Worm (Caenorhabditis elegans) whole organism, L1 larva: ENCODE results near the gene gldi-10.

Experiments
- C04F5.9 ChIP-seq: sonication (generic microtip); optimal IDR thresholded peaks from 2 replicates; lab custom pipeline; 2016; ENCODE audit warnings: missing genetic modification characterization, missing compliant biosample characterization
- F16B12.6 ChIP-seq: fragments of 150-350 bp; optimal IDR thresholded peaks from 2 replicates; lab custom pipeline; 2014; ENCODE audit warnings: missing biosample characterization, missing genetic modification characterization
- Y116A8C.19 ChIP-seq: sonication (generic microtip); optimal IDR thresholded peaks from 2 replicates; lab custom pipeline; 2016; ENCODE audit warnings: missing compliant biosample characterization, missing genetic modification characterization, borderline replicate concordance
- aha-1 ChIP-seq: fragments of 150-350 bp; optimal IDR thresholded peaks from 2 replicates; lab custom pipeline; 2014; ENCODE audit warnings: missing biosample characterization, missing genetic modification characterization
- alr-1 ChIP-seq: fragments of 200-800 bp; sonication (Bioruptor generic); optimal IDR thresholded peaks from 2 replicates; lab custom pipeline; 2018; ENCODE audit warnings: borderline replicate concordance, mild to moderate bottlenecking, missing genetic modification characterization, missing compliant biosample characterization
- blmp-1 ChIP-seq: fragments of 150-350 bp; optimal IDR thresholded peaks from 2 replicates; lab custom pipeline; 2014; ENCODE audit warnings: missing biosample characterization, missing genetic modification characterization
- ceh-63 ChIP-seq: fragments of 200-800 bp; sonication (Bioruptor generic); optimal IDR thresholded peaks from 2 replicates; lab custom pipeline; 2018; ENCODE audit warnings: mild to moderate bottlenecking, missing genetic modification characterization, missing compliant biosample characterization
- ceh-8 ChIP-seq: fragments of 200-800 bp; sonication (Bioruptor generic); optimal IDR thresholded peaks from 2 replicates; lab custom pipeline; 2018; ENCODE audit warnings: mild to moderate bottlenecking, missing genetic modification characterization, moderate library complexity, missing compliant biosample characterization
- ceh-88 ChIP-seq: fragments of 200-800 bp; sonication (Bioruptor generic); IDR thresholded peaks from 2 replicates; pipeline ENCODE4 v1.3.6; 2022; ENCODE audit warnings: missing genetic modification characterization, missing compliant biosample characterization
- ces-1 ChIP-seq: fragments of 150-350 bp; optimal IDR thresholded peaks from 2 replicates; lab custom pipeline; 2014; ENCODE audit warnings: missing biosample characterization, missing genetic modification reagents, missing genetic modification characterization
- dpl-1 ChIP-seq, 3 experiments: fragments of 150-350 bp in 2 of 3; sonication (generic microtip) in 1 of 3; optimal IDR thresholded peaks; 2 replicates each; lab custom pipeline; 2014 to 2017; ENCODE audit warnings: missing biosample characterization in 3 of 3, missing genetic modification characterization in 3 of 3, missing genetic modification reagents in 3 of 3
- dsc-1 ChIP-seq: sonication (generic microtip); optimal IDR thresholded peaks from 2 replicates; lab custom pipeline; 2016; ENCODE audit warnings: mild to moderate bottlenecking, missing genetic modification characterization, missing compliant biosample characterization
- efl-1 ChIP-seq, 4 experiments: fragments of 150-350 bp; optimal IDR thresholded peaks in 3 of 4; peaks in 1 of 4; 1 replicate in 1 of 4; 2 replicates in 3 of 4; lab custom pipeline; 2014; ENCODE audit warnings: missing biosample characterization in 2 of 4, missing genetic modification characterization in 2 of 4, missing genetic modification reagents in 2 of 4
- egl-13 ChIP-seq: sonication (generic microtip); optimal IDR thresholded peaks from 2 replicates; lab custom pipeline; 2016; ENCODE audit warnings: missing genotype, missing genetic modification reagents, missing genetic modification characterization, missing compliant biosample characterization
- egl-27 ChIP-seq, 2 experiments: fragments of 150-350 bp in 1 of 2; sonication (generic microtip); optimal IDR thresholded peaks; 3 replicates each; lab custom pipeline; 2017 to 2018; ENCODE audit warnings: missing biosample characterization in 2 of 2, missing genetic modification characterization in 2 of 2, missing genetic modification reagents in 2 of 2
- elt-2 ChIP-seq: sonication (generic microtip); optimal IDR thresholded peaks from 2 replicates; lab custom pipeline; 2016; ENCODE audit warnings: missing genetic modification characterization, mild to moderate bottlenecking, inconsistent platforms, missing compliant biosample characterization, missing genetic modification reagents
- ets-5 ChIP-seq: fragments of 200-800 bp; sonication (Bioruptor generic); IDR thresholded peaks from 2 replicates; pipeline ENCODE4 v1.3.6; 2022; ENCODE audit warnings: missing genetic modification characterization, missing compliant biosample characterization
- fkh-4 ChIP-seq: sonication (generic microtip); optimal IDR thresholded peaks from 2 replicates; lab custom pipeline; 2016; ENCODE audit warnings: missing compliant biosample characterization, missing genetic modification characterization, borderline replicate concordance
- fkh-8 ChIP-seq: sonication (generic microtip); optimal IDR thresholded peaks from 2 replicates; lab custom pipeline; 2016; ENCODE audit warnings: mild to moderate bottlenecking, missing genetic modification characterization, missing compliant biosample characterization
- hlh-17 ChIP-seq: fragments of 200-800 bp; sonication (Bioruptor generic); optimal IDR thresholded peaks from 2 replicates; lab custom pipeline; 2018; ENCODE audit warnings: missing genetic modification characterization, mild to moderate bottlenecking, missing compliant biosample characterization, moderate library complexity, borderline replicate concordance
- hlh-4 ChIP-seq: sonication (generic microtip); optimal IDR thresholded peaks from 2 replicates; lab custom pipeline; 2016; ENCODE audit warnings: mild to moderate bottlenecking, missing genetic modification characterization, missing compliant biosample characterization
- hpl-2 ChIP-seq: fragments of 150-350 bp; optimal IDR thresholded peaks from 2 replicates; lab custom pipeline; 2014; ENCODE audit warnings: missing biosample characterization, missing genetic modification reagents, missing genetic modification characterization
- irx-1 ChIP-seq: sonication (generic microtip); optimal IDR thresholded peaks from 2 replicates; lab custom pipeline; 2016; ENCODE audit warnings: missing genetic modification characterization, missing compliant biosample characterization
- isw-1 ChIP-seq: fragments of 200-800 bp; sonication (Bioruptor generic); IDR thresholded peaks from 2 replicates; pipeline ENCODE4 v1.3.6; 2022; ENCODE audit warnings: missing genetic modification characterization, missing compliant biosample characterization
- jun-1 ChIP-seq: fragments of 150-350 bp; optimal IDR thresholded peaks from 2 replicates; lab custom pipeline; 2014; ENCODE audit warnings: missing biosample characterization, missing genetic modification reagents, missing genetic modification characterization
- lin-13 ChIP-seq: fragments of 150-350 bp; optimal IDR thresholded peaks from 2 replicates; lab custom pipeline; 2014; ENCODE audit warnings: missing biosample characterization, missing genetic modification reagents, missing genetic modification characterization
- lin-15B ChIP-seq: fragments of 150-350 bp; sonication (generic microtip); optimal IDR thresholded peaks from 3 replicates; lab custom pipeline; 2014; ENCODE audit warnings: missing biosample characterization, missing genetic modification characterization
- lir-3 ChIP-seq: sonication (generic microtip); optimal IDR thresholded peaks from 2 replicates; lab custom pipeline; 2016; ENCODE audit warnings: mild to moderate bottlenecking, missing genetic modification characterization, moderate library complexity, missing compliant biosample characterization; ENCODE audit not compliant: poor library complexity
- lsy-2 ChIP-seq, 2 experiments: fragments of 150-350 bp; optimal IDR thresholded peaks; 2 replicates each; lab custom pipeline; 2014; ENCODE audit warnings: missing biosample characterization in 2 of 2, missing genetic modification characterization in 2 of 2
- mab-9 ChIP-seq: fragments of 200-800 bp; sonication (Bioruptor generic); IDR thresholded peaks from 2 replicates; pipeline ENCODE4 v1.3.6; 2022; ENCODE audit warnings: missing genetic modification reagents, missing genetic modification characterization, missing compliant biosample characterization
- mef-2 ChIP-seq: fragments of 150-350 bp; optimal IDR thresholded peaks from 2 replicates; lab custom pipeline; 2014; ENCODE audit warnings: missing biosample characterization, missing genetic modification characterization
- mep-1 ChIP-seq: fragments of 150-350 bp; optimal IDR thresholded peaks from 2 replicates; lab custom pipeline; 2014; ENCODE audit warnings: missing biosample characterization, missing genetic modification characterization
- nhr-11 ChIP-seq: fragments of 150-350 bp; optimal IDR thresholded peaks from 2 replicates; lab custom pipeline; 2014; ENCODE audit warnings: missing biosample characterization, missing genetic modification characterization
- nhr-19 ChIP-seq: fragments of 200-800 bp; sonication (Bioruptor generic); conservative IDR thresholded peaks from 2 replicates; pipeline ENCODE4 v1.3.6; 2022; ENCODE audit warnings: missing genetic modification characterization, missing compliant biosample characterization
- nhr-20 ChIP-seq: sonication (generic microtip); optimal IDR thresholded peaks from 2 replicates; lab custom pipeline; 2016; ENCODE audit warnings: mild to moderate bottlenecking, missing genetic modification characterization, missing compliant biosample characterization
- nhr-237 ChIP-seq: fragments of 150-350 bp; optimal IDR thresholded peaks from 2 replicates; lab custom pipeline; 2014; ENCODE audit warnings: missing biosample characterization, missing genetic modification characterization
- nhr-47 ChIP-seq: sonication (generic microtip); optimal IDR thresholded peaks from 2 replicates; lab custom pipeline; 2016; ENCODE audit warnings: mild to moderate bottlenecking, missing genetic modification characterization, moderate library complexity, missing compliant biosample characterization
- nhr-71 ChIP-seq: sonication (generic microtip); optimal IDR thresholded peaks from 2 replicates; lab custom pipeline; 2016; ENCODE audit warnings: mild to moderate bottlenecking, missing genetic modification characterization, moderate library complexity, missing compliant biosample characterization
- nhr-85 ChIP-seq: sonication (generic microtip); peaks from one replicate; lab custom pipeline; 2016; ENCODE audit warnings: missing genetic modification characterization, inconsistent platforms, missing compliant biosample characterization
- pag-3 ChIP-seq: sonication (generic microtip); optimal IDR thresholded peaks from 2 replicates; lab custom pipeline; 2017; ENCODE audit warnings: missing genetic modification characterization, mild to moderate bottlenecking, missing compliant biosample characterization, antibody characterized with exemption, borderline replicate concordance; ENCODE audit not compliant: insufficient read depth
- rnt-1 ChIP-seq: sonication (generic microtip); optimal IDR thresholded peaks from 2 replicates; lab custom pipeline; 2016; ENCODE audit warnings: mild to moderate bottlenecking, missing genetic modification characterization, moderate library complexity, missing compliant biosample characterization
- skn-1 ChIP-seq: fragments of 150-350 bp; optimal IDR thresholded peaks from 2 replicates; lab custom pipeline; 2014; ENCODE audit warnings: missing biosample characterization, missing genetic modification characterization
- snpc-4 ChIP-seq: fragments of 150-350 bp; optimal IDR thresholded peaks from 2 replicates; lab custom pipeline; 2014; ENCODE audit warnings: missing biosample characterization, missing genetic modification characterization
- snu-23 ChIP-seq: sonication (generic microtip); optimal IDR thresholded peaks from 2 replicates; lab custom pipeline; 2016; ENCODE audit warnings: missing genetic modification characterization, missing compliant biosample characterization
- sox-4 ChIP-seq: sonication (generic microtip); optimal IDR thresholded peaks from 2 replicates; lab custom pipeline; 2016; ENCODE audit warnings: missing genetic modification characterization, missing compliant biosample characterization
- sptf-1 ChIP-seq: fragments of 150-350 bp; optimal IDR thresholded peaks from 2 replicates; lab custom pipeline; 2014; ENCODE audit warnings: missing biosample characterization, missing genetic modification characterization
- sup-37 ChIP-seq: fragments of 200-800 bp; sonication (Bioruptor generic); optimal IDR thresholded peaks from 2 replicates; lab custom pipeline; 2018; ENCODE audit warnings: mild to moderate bottlenecking, missing genetic modification characterization, missing compliant biosample characterization
- tbx-2 ChIP-seq: sonication (generic microtip); optimal IDR thresholded peaks from 2 replicates; lab custom pipeline; 2016; ENCODE audit warnings: missing genetic modification characterization, missing compliant biosample characterization
- tlp-1 ChIP-seq: fragments of 150-350 bp; optimal IDR thresholded peaks from 2 replicates; lab custom pipeline; 2014; ENCODE audit warnings: missing biosample characterization, missing genetic modification characterization
- unc-130 ChIP-seq: fragments of 150-350 bp; optimal IDR thresholded peaks from 2 replicates; lab custom pipeline; 2017; ENCODE audit warnings: missing biosample characterization, missing genetic modification characterization, inconsistent platforms
- unc-30 ChIP-seq: sonication (generic microtip); optimal IDR thresholded peaks from 2 replicates; lab custom pipeline; 2017; ENCODE audit warnings: missing biosample characterization, missing genetic modification characterization
- unc-62 ChIP-seq: fragments of 150-350 bp; optimal IDR thresholded peaks from 2 replicates; lab custom pipeline; 2014; ENCODE audit warnings: missing biosample characterization, missing genetic modification reagents, missing genetic modification characterization
- vab-15 ChIP-seq: sonication (generic microtip); optimal IDR thresholded peaks from 2 replicates; lab custom pipeline; 2017; ENCODE audit warnings: missing genotype, mild to moderate bottlenecking, missing genetic modification characterization, missing compliant biosample characterization

The gldi-10 gene

ce11 chrIV:9063518-9063917 is 35.5 kb upstream of the gldi-10 start (continued):
- TF ChIP-seq dsc-1 = peak; percentile 72
- no peak for TF ChIP-seq lin-15B (tag; lab: Kevin White, UChicago)
- TF ChIP-seq nhr-20 = peak; percentile 80
- TF ChIP-seq blmp-1 (tag; lab: Kevin White, UChicago) = no peak
- no peak for TF ChIP-seq hpl-2 (GFP tag; lab: Kevin White, UChicago)
- TF ChIP-seq tlp-1 (tag; lab: Kevin White, UChicago) = no peak
- TF ChIP-seq efl-1 (optimal IDR thresholded peaks at IDR 0.05; lab: Kevin White, UChicago) = peak in 1 of 2 experiments; percentile 11
- no peak for TF ChIP-seq efl-1 (GFP tag; optimal IDR thresholded peaks at IDR 0.05 in 1 of 2; lab: Kevin White, UChicago)
- no peak for TF ChIP-seq nhr-11
- no peak for TF ChIP-seq tbx-2 (tag; lab: Kevin White, UChicago)
- TF ChIP-seq lir-3 (tag; lab: Kevin White, UChicago) = no peak
- no peak for TF ChIP-seq aha-1
- no peak for TF ChIP-seq egl-27 (tag; optimal IDR thresholded peaks at IDR 0.05; lab: Kevin White, UChicago)
- TF ChIP-seq nhr-19 (GFP tag; lab: Robert Waterston, UW) = 0 out of 2 replicates have a peak, but pooled peaks have one; percentile 22
- TF ChIP-seq alr-1 = no peak
- TF ChIP-seq ces-1 (GFP tag; lab: Kevin White, UChicago) = no peak
- TF ChIP-seq mab-9 (GFP tag; lab: Robert Waterston, UW) = no peak
- no peak for TF ChIP-seq ceh-88 (GFP tag; lab: Robert Waterston, UW)
- no peak for TF ChIP-seq elt-2 (tag; lab: Kevin White, UChicago)
- peak; percentile 89 for TF ChIP-seq fkh-8 (tag; lab: Kevin White, UChicago)
- TF ChIP-seq sptf-1 (tag; lab: Kevin White, UChicago) = no peak
- no peak for TF ChIP-seq mep-1
- TF ChIP-seq rnt-1 (tag; lab: Kevin White, UChicago) = no peak
- no peak for TF ChIP-seq C04F5.9
- TF ChIP-seq hlh-17 (GFP tag; lab: Kevin White, UChicago) = no peak
- TF ChIP-seq vab-15 (tag; lab: Kevin White, UChicago) = no peak
- no peak for TF ChIP-seq snpc-4
- peak; percentile 73 for TF ChIP-seq nhr-47 (tag; lab: Kevin White, UChicago)
- no peak for TF ChIP-seq isw-1 (GFP tag; lab: Robert Waterston, UW)
- TF ChIP-seq sup-37 (GFP tag; lab: Kevin White, UChicago) = no peak
- TF ChIP-seq lsy-2 (tag; optimal IDR thresholded peaks at IDR 0.05; lab: Kevin White, UChicago) = no peak
- TF ChIP-seq skn-1 (tag; lab: Kevin White, UChicago) = no peak
- no peak for TF ChIP-seq snu-23 (GFP tag; lab: Kevin White, UChicago)
- TF ChIP-seq nhr-85 = no peak
- no peak for TF ChIP-seq ceh-63 (GFP tag; lab: Kevin White, UChicago)
- TF ChIP-seq ceh-8 (GFP tag; lab: Kevin White, UChicago) = no peak
- peak; percentile 40 for TF ChIP-seq irx-1 (tag; lab: Kevin White, UChicago)
- peak; percentile 76 for TF ChIP-seq sox-4 (tag; lab: Kevin White, UChicago)
- peak; percentile 53 for TF ChIP-seq egl-13 (tag; lab: Kevin White, UChicago)
- no peak for TF ChIP-seq nhr-237
- TF ChIP-seq unc-130 = no peak
- TF ChIP-seq Y116A8C.19 = no peak
- no peak for TF ChIP-seq mef-2
- no peak for TF ChIP-seq hlh-4 (tag; lab: Kevin White, UChicago)
- no peak for TF ChIP-seq fkh-4 (tag; lab: Kevin White, UChicago)
- no peak for TF ChIP-seq unc-30
- peak; percentile 32 for TF ChIP-seq jun-1 (tag; lab: Kevin White, UChicago)
- TF ChIP-seq pag-3 = no peak
- no peak for TF ChIP-seq dpl-1 (GFP tag; optimal IDR thresholded peaks at IDR 0.05; lab: Kevin White, UChicago)
- no peak for TF ChIP-seq F16B12.6 (tag; lab: Kevin White, UChicago)
- TF ChIP-seq lin-13 (GFP tag; lab: Kevin White, UChicago) = no peak
- no peak for TF ChIP-seq ets-5 (GFP tag; lab: Robert Waterston, UW)
- TF ChIP-seq unc-62 (GFP tag; lab: Kevin White, UChicago) = no peak
- peak; percentile 90 for TF ChIP-seq nhr-71 (tag; lab: Kevin White, UChicago)
